Worm (Caenorhabditis elegans): Measurements from ENCODE around the gene fbxb-71.

DNA sequence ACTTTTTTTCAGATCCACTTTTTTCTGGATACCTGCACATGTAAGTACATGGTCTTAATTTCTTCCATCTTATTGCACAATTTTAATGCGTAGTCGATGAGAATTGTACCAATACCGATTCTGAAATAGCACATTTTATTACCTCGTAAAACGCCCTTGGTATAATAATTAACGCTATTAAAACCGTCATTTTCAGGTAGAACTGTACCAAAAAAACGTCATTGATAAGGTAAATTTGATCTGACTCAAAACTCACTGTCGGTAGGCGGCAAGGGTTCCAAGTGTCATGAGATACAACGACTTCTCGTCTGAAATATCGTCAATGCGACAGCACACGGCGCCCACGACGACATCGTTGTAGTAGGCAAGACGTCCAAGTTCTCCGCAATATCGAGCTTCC lies 18.3 kb upstream of the fbxb-71 start:
- TF ChIP-seq lin-39 (tag; optimal IDR thresholded peaks at IDR 0.05) (no peak), unc-39 (tag; optimal IDR thresholded peaks at IDR 0.05) (no peak), mab-5 (tag; optimal IDR thresholded peaks at IDR 0.05) (no peak), nhr-77 (tag; optimal IDR thresholded peaks at IDR 0.05) (no peak), lsy-2 (tag; optimal IDR thresholded peaks at IDR 0.05) (no peak), ZK546.5 (tag; optimal IDR thresholded peaks at IDR 0.05) (no peak), nhr-237 (tag; optimal IDR thresholded peaks at IDR 0.05) (no peak), mdl-1 (tag; optimal IDR thresholded peaks at IDR 0.05) (no peak), ama-1 (optimal IDR thresholded peaks at IDR 0.05) (no peak)
